Worm (Caenorhabditis elegans): ENCODE measurements around the gene C34C12.2.
"Not testable (repeated sequence)": the region's sequence is repeated elsewhere in the genome, so short reads cannot be mapped to it uniquely, and the experiment has no call there.

Gene C34C12.2

DNA sequence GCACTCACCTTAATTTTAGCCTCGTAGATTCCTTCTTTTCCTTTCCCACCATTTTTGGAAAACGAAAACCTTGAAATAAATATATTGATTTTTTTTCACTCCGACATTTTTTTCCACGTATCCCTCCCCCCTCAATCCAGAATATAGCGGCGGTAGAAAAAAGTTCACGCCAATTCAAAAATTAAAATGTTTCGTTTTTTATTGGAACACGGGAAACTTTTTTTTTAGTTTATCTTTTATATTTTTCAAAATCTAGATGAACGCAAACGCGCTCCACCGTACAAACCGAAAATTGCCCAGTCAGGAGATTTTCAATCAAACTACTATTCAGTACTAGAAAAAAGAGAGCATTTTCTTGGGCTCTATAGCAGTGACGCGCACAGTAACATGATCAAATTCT lies 9.4 kb upstream of the C34C12.2 start, which contains the start of gene spe-41:
spe-41 (minus strand) TSS at position 72 of the 400 bp plus-strand sequence.
- no peak for TF ChIP-seq nfya-2 (GFP tag; IDR thresholded peaks at IDR 0.05)
- TF ChIP-seq die-1 (tag; optimal IDR thresholded peaks at IDR 0.05), result no peak
- TF ChIP-seq nhr-179 (tag; optimal IDR thresholded peaks at IDR 0.05), result no peak

DNA sequence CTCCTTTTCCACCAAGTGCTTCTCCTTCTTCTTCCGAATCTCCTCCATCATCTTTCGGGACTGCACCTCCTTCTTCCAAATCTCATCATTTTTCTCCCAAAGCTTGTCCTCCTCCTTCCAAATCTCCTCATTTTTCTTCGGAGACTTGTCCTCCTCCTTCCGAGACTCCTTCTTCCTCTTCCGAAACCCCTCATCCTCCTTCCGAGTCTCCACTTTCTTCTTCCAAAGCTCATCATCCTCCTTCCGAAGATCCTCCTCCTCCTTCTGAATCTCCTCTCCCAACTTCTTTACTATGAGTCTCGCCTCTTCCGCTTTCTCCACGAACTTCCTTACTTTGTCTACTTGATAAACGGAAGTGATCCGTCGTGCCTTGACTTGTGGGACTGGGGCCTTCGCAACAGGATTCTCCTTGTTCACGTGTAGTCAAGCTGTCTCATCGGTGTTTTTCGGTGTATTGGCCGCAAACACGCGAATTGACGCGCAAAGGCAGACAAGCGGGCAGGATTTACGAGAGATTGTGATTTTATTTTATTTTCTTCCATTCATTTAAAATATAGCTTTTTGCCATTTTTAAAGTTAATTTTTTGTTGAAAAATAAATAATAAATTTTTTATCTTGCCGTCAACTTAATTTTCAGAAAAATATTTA lies 899 bp upstream of the C34C12.2 start, which contains the start of the genes K01A11.3 and C34C12.12:
K01A11.3 (minus strand) TSS at position 51 of the 648 bp plus-strand sequence.
C34C12.12 (plus strand) TSS at position 632 of the 648 bp plus-strand sequence.
- TF ChIP-seq zfh-2 (GFP tag; conservative IDR thresholded peaks at IDR 0.05), result 0 out of 2 replicates have a peak, but pooled peaks have one; percentile 21
- no peak for TF ChIP-seq die-1 (tag; optimal IDR thresholded peaks at IDR 0.05)
- 0 out of 2 replicates have a peak, but pooled peaks have one; percentile 27 for TF ChIP-seq F37B4.10 (GFP tag; IDR thresholded peaks at IDR 0.05)
- TF ChIP-seq nhr-120 (GFP tag; IDR thresholded peaks at IDR 0.05), result no peak

DNA sequence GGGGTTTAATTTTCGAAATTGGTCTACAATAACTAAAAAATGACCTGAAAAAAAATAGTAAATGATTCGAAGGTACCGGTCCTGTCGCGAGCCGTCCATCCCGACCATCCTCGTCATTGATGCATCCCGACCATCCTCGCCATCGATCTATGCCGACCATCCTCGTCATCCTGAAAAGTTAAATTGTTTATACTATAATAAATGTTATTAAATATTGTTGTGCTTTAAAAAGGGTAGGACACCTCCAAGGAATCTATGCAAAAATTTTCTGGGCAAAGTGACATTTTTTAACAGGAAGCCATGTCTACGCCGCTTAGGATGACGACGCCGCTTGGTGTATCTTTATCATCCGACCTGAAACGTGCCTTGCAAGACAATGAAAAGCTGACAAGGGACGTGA lies 459 bp downstream of the C34C12.2 start, which contains the start of gene C34C12.1:
C34C12.1 (plus strand) TSS at position 301 of the 400 bp plus-strand sequence.
- not testable (repeated sequence) for TF ChIP-seq Y67H2A.10 (GFP tag; conservative IDR thresholded peaks at IDR 0.05); ztf-6 (GFP tag; IDR thresholded peaks at IDR 0.05); nfyb-1 (GFP tag; IDR thresholded peaks at IDR 0.05)

DNA sequence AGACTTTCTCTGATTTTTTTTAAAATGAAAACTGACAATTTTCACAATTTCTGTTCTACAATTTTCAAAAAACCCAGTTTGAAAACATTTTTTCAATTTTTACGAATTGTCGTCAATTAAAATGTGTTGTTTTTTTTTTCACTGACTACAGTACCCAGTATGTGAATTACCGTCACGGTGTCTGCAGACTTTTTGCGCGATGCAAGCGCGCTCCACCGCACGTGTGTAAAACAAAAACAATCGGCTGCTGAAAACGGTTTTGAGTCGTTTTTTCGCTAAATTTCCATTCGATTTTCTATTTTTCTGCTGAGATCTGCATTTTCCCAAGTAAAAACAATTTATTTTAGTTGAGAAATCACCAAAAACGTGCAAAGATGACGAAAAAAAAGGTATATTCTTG lies 2.6 kb downstream of the C34C12.2 start:
- TF ChIP-seq B0035.1 (tag; optimal IDR thresholded peaks at IDR 0.05) (peak; percentile 85), snpc-1.1 (tag; optimal IDR thresholded peaks at IDR 0.05; ENCODE audit: insufficient read depth) (peak; percentile 21), hmg-1.2 (GFP tag; IDR thresholded peaks at IDR 0.05) (peak; percentile 99), F57A8.1 (GFP tag; optimal IDR thresholded peaks at IDR 0.05) (no peak), cebp-2 (GFP tag; IDR thresholded peaks at IDR 0.05) (0 out of 2 replicates have a peak, but pooled peaks have one; percentile 62), F39B2.1 (GFP tag; IDR thresholded peaks at IDR 0.05) (no peak), egl-44 (GFP tag; IDR thresholded peaks at IDR 0.05) (no peak), tbp1 (GFP tag; optimal IDR thresholded peaks at IDR 0.05) (peak; percentile 77), ekl-4 (GFP tag; IDR thresholded peaks at IDR 0.05) (peak; percentile 96), somi-1 (GFP tag; optimal IDR thresholded peaks at IDR 0.05) (peak; percentile 96), nfyb-1 (GFP tag; IDR thresholded peaks at IDR 0.05) (peak; percentile 98), C17E4.6 (GFP tag; IDR thresholded peaks at IDR 0.05) (peak; percentile 84), madf-8 (GFP tag; conservative IDR thresholded peaks at IDR 0.05) (peak; percentile 57), lsy-27 (tag; optimal IDR thresholded peaks at IDR 0.05; ENCODE audit: borderline replicate concordance, insufficient read depth) (peak; percentile 3), ztf-22 (GFP tag; optimal IDR thresholded peaks at IDR 0.05) (peak; percentile 60), B0019.2 (GFP tag; conservative IDR thresholded peaks at IDR 0.05) (peak; percentile 85), ceh-100 (GFP tag; IDR thresholded peaks at IDR 0.05) (peak; percentile 91), ztf-18 (tag; optimal IDR thresholded peaks at IDR 0.05) (peak; percentile 91), madf-10 (tag; optimal IDR thresholded peaks at IDR 0.05) (peak; percentile 89), Y79H2A.3 (GFP tag; conservative IDR thresholded peaks at IDR 0.05) (no peak), K12H6.12 (tag; optimal IDR thresholded peaks at IDR 0.05) (peak; percentile 94), ccch-3 (GFP tag; optimal IDR thresholded peaks at IDR 0.05) (no peak), cebp-1 (GFP tag; IDR thresholded peaks at IDR 0.05) (peak; percentile 81), cebp-1 (tag; optimal IDR thresholded peaks at IDR 0.05) (peak; percentile 93), attf-6 (GFP tag; IDR thresholded peaks at IDR 0.05) (no peak), die-1 (tag; optimal IDR thresholded peaks at IDR 0.05) (no peak), ztf-25 (GFP tag; IDR thresholded peaks at IDR 0.05) (no peak), tlf-1 (GFP tag; optimal IDR thresholded peaks at IDR 0.05) (peak; percentile 98), ceh-40 (GFP tag; IDR thresholded peaks at IDR 0.05) (no peak), repo-1 (tag; optimal IDR thresholded peaks at IDR 0.05) (peak; percentile 92), attf-5 (GFP tag; optimal IDR thresholded peaks at IDR 0.05) (peak; percentile 97), hsf-1 (GFP tag; IDR thresholded peaks at IDR 0.05) (peak; percentile 73), nhr-90 (tag; optimal IDR thresholded peaks at IDR 0.05) (peak; percentile 30), rcor-1 (GFP tag; IDR thresholded peaks at IDR 0.05) (peak; percentile 93)

Measured in whole organism, young adult.